Fruit fly (Drosophila melanogaster) whole organism, embryonic: ENCODE data around the gene TotA.

Experiments used
- Bgb ChIP-seq: fragments of 200-800 bp; sonication (Bioruptor generic); IDR thresholded peaks from 2 replicates; pipeline ENCODE4 v1.3.6; 2022; ENCODE audit warnings: missing biosample characterization, missing genetic modification characterization; ENCODE audit not compliant: partially characterized antibody
- CG12391 ChIP-seq: fragments of 200-800 bp; sonication (Bioruptor generic); optimal IDR thresholded peaks from 3 replicates; lab custom pipeline; 2018; ENCODE audit warnings: missing biosample characterization, mild to moderate bottlenecking, missing genetic modification characterization, moderate library complexity
- Sry-β ChIP-seq: fragments of 200-800 bp; sonication (Bioruptor generic); optimal IDR thresholded peaks from 2 replicates; lab custom pipeline; 2018; ENCODE audit warnings: missing biosample characterization, mild to moderate bottlenecking, missing genetic modification characterization, moderate library complexity
- peb ChIP-seq: fragments of 200-800 bp; sonication (Bioruptor generic); IDR thresholded peaks from 2 replicates; pipeline ENCODE4 v1.3.6; 2022; ENCODE audit warnings: missing biosample characterization, missing genetic modification characterization
- sd ChIP-seq: fragments of 200-800 bp; sonication (Bioruptor generic); optimal IDR thresholded peaks from 3 replicates; lab custom pipeline; 2018; ENCODE audit warnings: missing biosample characterization, mild to moderate bottlenecking, missing genetic modification characterization, moderate library complexity
- seq ChIP-seq: fragments of 200-800 bp; sonication (Bioruptor generic); IDR thresholded peaks from 2 replicates; pipeline ENCODE4 v1.3.6; 2022; ENCODE audit warnings: missing biosample characterization, missing genetic modification characterization
- wdn ChIP-seq: fragments of 200-800 bp; sonication (Bioruptor generic); IDR thresholded peaks from 2 replicates; pipeline ENCODE4 v1.3.6; 2022; ENCODE audit warnings: missing biosample characterization, missing genetic modification characterization

dm6 chr3R:20846316-20846715, 24.5 kb upstream of the TotA start:
- TF ChIP-seq Sry-β (GFP tag; lab: Kevin White, UChicago) (no peak), seq (no peak), peb (GFP tag; lab: Robert Waterston, UW) (no peak), Bgb (GFP tag; lab: Robert Waterston, UW) (no peak), sd (tag; lab: Kevin White, UChicago) (no peak), CG12391 (tag; lab: Kevin White, UChicago) (no peak), wdn (GFP tag; lab: Robert Waterston, UW) (no peak)
